Fruit fly (Drosophila melanogaster): Measurements from ENCODE around the gene OXA1L.

dm6 chr3L:10913214-10913613 is 26.9 kb upstream of the OXA1L start:
- TF ChIP-seq CG14711 (tag; optimal IDR thresholded peaks at IDR 0.05): no peak
- no peak for TF ChIP-seq CG33017 (tag; optimal IDR thresholded peaks at IDR 0.05)
- TF ChIP-seq ovo (GFP tag; optimal IDR thresholded peaks at IDR 0.05): no peak
- TF ChIP-seq CG7045 (GFP tag; optimal IDR thresholded peaks at IDR 0.05): no peak
- TF ChIP-seq Crg-1 (GFP tag; optimal IDR thresholded peaks at IDR 0.05): no peak
- no peak for TF ChIP-seq CG1620 (GFP tag; optimal IDR thresholded peaks at IDR 0.05)
- no peak for TF ChIP-seq toe (GFP tag; optimal IDR thresholded peaks at IDR 0.05)
- no peak for TF ChIP-seq Mnt (GFP tag; optimal IDR thresholded peaks at IDR 0.05)
- TF ChIP-seq CG12768 (GFP tag; optimal IDR thresholded peaks at IDR 0.05): no peak
- no peak for TF ChIP-seq kay (GFP tag; ENCODE audit: borderline replicate concordance)
- no peak for TF ChIP-seq cnc (optimal IDR thresholded peaks at IDR 0.05)

All from whole organism, adult.